Worm (Caenorhabditis elegans) whole organism, early embryonic: Measurements from ENCODE around the gene F59A7.2.

Experiments
- B0310.2 ChIP-seq: sonication (generic microtip); optimal IDR thresholded peaks from 2 replicates; lab custom pipeline; 2016; ENCODE audit warnings: mild to moderate bottlenecking, missing genetic modification characterization, missing compliant biosample characterization
- F13C5.2 ChIP-seq: sonication (generic microtip); optimal IDR thresholded peaks from 2 replicates; lab custom pipeline; 2017; ENCODE audit warnings: mild to moderate bottlenecking, missing genetic modification characterization, inconsistent platforms, missing compliant biosample characterization
- aly-1 ChIP-seq: sonication (generic microtip); optimal IDR thresholded peaks from 2 replicates; lab custom pipeline; 2016; ENCODE audit warnings: missing genetic modification characterization, missing compliant biosample characterization
- ama-1 ChIP-seq: fragments of 150-350 bp; optimal IDR thresholded peaks from 2 replicates; lab custom pipeline; 2014
- ceh-13 ChIP-seq: fragments of 200-800 bp; sonication (Bioruptor generic); optimal IDR thresholded peaks from 2 replicates; lab custom pipeline; 2018; ENCODE audit warnings: mild to moderate bottlenecking, missing genetic modification characterization, missing compliant biosample characterization
- ceh-36 ChIP-seq: sonication (generic microtip); optimal IDR thresholded peaks from 2 replicates; lab custom pipeline; 2016; ENCODE audit warnings: missing genetic modification characterization, inconsistent platforms, missing compliant biosample characterization
- ets-7 ChIP-seq: sonication (generic microtip); optimal IDR thresholded peaks from 2 replicates; lab custom pipeline; 2016; ENCODE audit warnings: missing genotype, missing genetic modification characterization, missing compliant biosample characterization
- flt-1 ChIP-seq: fragments of 200-800 bp; sonication (Bioruptor generic); IDR thresholded peaks from 2 replicates; pipeline ENCODE4 v1.3.6; 2022; ENCODE audit warnings: missing genetic modification characterization, missing compliant biosample characterization
- hmbx-1 ChIP-seq: sonication (generic microtip); optimal IDR thresholded peaks from 2 replicates; lab custom pipeline; 2016; ENCODE audit warnings: mild to moderate bottlenecking, missing genetic modification characterization, missing compliant biosample characterization
- hmg-4 ChIP-seq: fragments of 200-800 bp; sonication (Bioruptor generic); optimal IDR thresholded peaks from 2 replicates; lab custom pipeline; 2018; ENCODE audit warnings: mild to moderate bottlenecking, missing genetic modification characterization, missing compliant biosample characterization
- hnd-1 ChIP-seq: sonication (generic microtip); optimal IDR thresholded peaks from 2 replicates; lab custom pipeline; 2016; ENCODE audit warnings: missing genetic modification characterization, missing compliant biosample characterization
- pes-1 ChIP-seq: fragments of 200-800 bp; sonication (Bioruptor generic); IDR thresholded peaks from 2 replicates; pipeline ENCODE4 v1.3.6; 2022; ENCODE audit warnings: missing genetic modification reagents, missing genetic modification characterization, missing compliant biosample characterization
- scrt-1 ChIP-seq: fragments of 200-800 bp; sonication (Bioruptor generic); IDR thresholded peaks from 2 replicates; pipeline ENCODE4 v1.3.6; 2022; ENCODE audit warnings: missing genetic modification characterization, missing compliant biosample characterization
- sea-1 ChIP-seq: fragments of 200-800 bp; sonication (Bioruptor generic); conservative IDR thresholded peaks from 2 replicates; pipeline ENCODE4 v1.3.6; 2022; ENCODE audit warnings: missing genetic modification characterization, missing compliant biosample characterization
- tbx-11 ChIP-seq: fragments of 200-800 bp; sonication (Bioruptor generic); IDR thresholded peaks from 2 replicates; pipeline ENCODE4 v1.3.6; 2022; ENCODE audit warnings: missing genetic modification characterization, missing compliant biosample characterization
- tbx-37 ChIP-seq: fragments of 200-800 bp; sonication (Bioruptor generic); conservative IDR thresholded peaks from 2 replicates; pipeline ENCODE4 v1.3.6; 2022; ENCODE audit warnings: missing genetic modification reagents, missing genetic modification characterization, missing compliant biosample characterization
- tra-4 ChIP-seq: sonication (generic microtip); optimal IDR thresholded peaks from 2 replicates; lab custom pipeline; 2017; ENCODE audit warnings: missing genetic modification characterization, missing compliant biosample characterization

The F59A7.2 gene

DNA sequence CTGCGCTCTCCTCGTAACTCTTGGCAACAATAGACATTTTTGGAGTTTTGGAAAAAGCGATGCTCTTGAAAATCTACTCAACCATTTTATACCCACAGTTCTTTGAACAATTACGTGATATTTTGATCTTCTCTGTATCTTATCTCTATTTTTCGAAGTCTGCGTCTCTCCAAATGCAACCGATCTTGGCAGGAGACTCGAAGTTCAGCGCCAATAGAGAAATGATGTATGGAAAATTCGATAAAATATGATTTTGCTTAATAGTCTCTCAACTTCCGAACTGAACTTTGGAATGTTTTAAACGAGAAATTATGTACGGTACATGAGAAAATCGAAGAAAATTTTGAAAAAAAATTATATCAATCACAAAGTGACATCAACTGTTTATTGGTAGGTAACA lies 33.8 kb upstream of the F59A7.2 start, which contains the start of gene comt-4:
Gene comt-4 (minus strand): TSS at position 50 of the 400 bp plus-strand sequence.
- TF ChIP-seq F13C5.2 (no peak), hmbx-1 (tag; lab: Kevin White, UChicago) (no peak), aly-1 (tag; lab: Kevin White, UChicago) (no peak), ceh-36 (no peak), sea-1 (GFP tag; lab: Robert Waterston, UW) (no peak), hmg-4 (GFP tag; lab: Kevin White, UChicago) (no peak), flt-1 (GFP tag; lab: Robert Waterston, UW) (no peak)

DNA sequence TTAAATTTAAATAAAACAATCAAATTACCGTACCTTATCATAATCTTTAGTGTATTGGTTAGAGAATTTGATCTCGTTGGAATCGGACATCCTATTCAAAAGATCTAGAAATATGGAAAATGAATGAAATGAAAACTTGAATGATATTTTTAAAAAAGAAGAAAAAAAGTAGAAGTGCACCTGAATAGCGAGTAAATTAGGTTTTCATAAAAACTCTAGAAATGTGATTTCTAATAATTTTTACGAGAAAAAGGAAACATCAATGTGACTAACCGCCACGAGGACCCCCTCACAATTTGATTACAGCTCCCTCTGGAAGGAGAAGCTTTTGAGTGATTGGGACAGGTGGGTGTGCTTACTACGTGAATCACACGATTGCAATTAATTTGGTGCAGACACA lies 29.6 kb upstream of the F59A7.2 start, which contains the start of gene Y40B10A.5:
Gene Y40B10A.5 (minus strand): TSS at position 101 of the 400 bp plus-strand sequence.
- no peak for TF ChIP-seq aly-1 (tag; lab: Kevin White, UChicago)
- no peak for TF ChIP-seq sea-1 (GFP tag; lab: Robert Waterston, UW)
- TF ChIP-seq hmbx-1 (tag; lab: Kevin White, UChicago): no peak
- TF ChIP-seq hnd-1 (tag; lab: Kevin White, UChicago): no peak
- TF ChIP-seq B0310.2 (tag; lab: Kevin White, UChicago): no peak
- no peak for TF ChIP-seq pes-1 (GFP tag; lab: Robert Waterston, UW)
- TF ChIP-seq tbx-37 (GFP tag; lab: Robert Waterston, UW): no peak
- TF ChIP-seq tbx-11 (GFP tag; lab: Robert Waterston, UW): no peak
- TF ChIP-seq hmg-4 (GFP tag; lab: Kevin White, UChicago): no peak
- TF ChIP-seq ceh-36: no peak
- no peak for TF ChIP-seq F13C5.2

DNA sequence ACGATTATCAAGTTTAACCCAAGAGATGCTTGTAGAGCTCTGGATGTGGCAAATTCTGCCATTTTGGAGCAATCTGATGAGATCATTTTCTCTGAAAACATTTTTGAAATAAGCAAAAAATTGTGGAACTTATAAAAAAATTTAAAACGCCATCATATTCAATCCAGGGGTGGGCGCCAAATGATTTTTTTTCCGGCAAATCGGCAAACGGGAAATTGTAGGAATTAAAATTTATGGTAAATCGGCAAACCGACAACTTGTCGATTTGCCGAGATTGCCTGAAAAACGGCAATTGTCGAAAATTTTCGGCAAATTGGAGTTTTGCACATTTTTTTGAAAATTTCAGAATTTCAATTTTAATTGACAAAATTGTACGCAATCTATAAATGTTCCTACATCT lies 19.2 kb upstream of the F59A7.2 start, which contains the start of gene srab-23:
Gene srab-23 (minus strand): TSS at position 101 of the 400 bp plus-strand sequence.
- no peak for TF ChIP-seq F13C5.2
- no peak for TF ChIP-seq scrt-1 (GFP tag; lab: Robert Waterston, UW)
- TF ChIP-seq B0310.2 (tag; lab: Kevin White, UChicago): no peak
- TF ChIP-seq ama-1 (lab: Kevin White, UChicago): no peak
- TF ChIP-seq aly-1 (tag; lab: Kevin White, UChicago): no peak
- no peak for TF ChIP-seq hmg-4 (GFP tag; lab: Kevin White, UChicago)
- no peak for TF ChIP-seq pes-1 (GFP tag; lab: Robert Waterston, UW)
- no peak for TF ChIP-seq ceh-36
- TF ChIP-seq hnd-1 (tag; lab: Kevin White, UChicago): no peak
- no peak for TF ChIP-seq tra-4 (tag; lab: Kevin White, UChicago)
- no peak for TF ChIP-seq ets-7 (tag; lab: Kevin White, UChicago)
- TF ChIP-seq flt-1 (GFP tag; lab: Robert Waterston, UW): no peak
- no peak for TF ChIP-seq ceh-13 (GFP tag; lab: Kevin White, UChicago)
- TF ChIP-seq sea-1 (GFP tag; lab: Robert Waterston, UW): no peak
- TF ChIP-seq tbx-37 (GFP tag; lab: Robert Waterston, UW): no peak
- no peak for TF ChIP-seq tbx-11 (GFP tag; lab: Robert Waterston, UW)

DNA sequence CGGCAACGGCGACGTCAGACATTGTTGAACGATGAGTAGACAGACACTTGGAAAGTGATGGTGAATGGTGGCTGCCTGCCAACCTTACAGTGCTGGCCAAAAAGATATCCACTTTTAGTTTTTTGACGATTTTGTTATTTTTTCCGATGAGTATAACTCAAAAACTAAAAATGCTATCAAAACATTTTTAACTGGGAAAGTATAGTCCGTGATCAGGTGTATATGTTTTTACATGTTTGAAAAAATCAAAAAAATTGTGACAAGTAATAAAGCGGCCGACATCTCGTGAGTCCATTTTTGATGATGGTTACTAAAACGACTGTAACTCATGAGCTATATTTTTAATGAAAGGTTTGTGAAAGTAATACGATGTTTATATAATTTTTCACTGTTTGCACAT lies 15.1 kb upstream of the F59A7.2 start, which contains the start of gene hil-6:
Gene hil-6 (minus strand): TSS at position 101 of the 400 bp plus-strand sequence.
- TF ChIP-seq flt-1 (GFP tag; lab: Robert Waterston, UW) (no peak), F13C5.2 (no peak), hnd-1 (tag; lab: Kevin White, UChicago) (no peak), hmg-4 (GFP tag; lab: Kevin White, UChicago) (no peak), ceh-13 (GFP tag; lab: Kevin White, UChicago) (no peak), tbx-37 (GFP tag; lab: Robert Waterston, UW) (no peak), tbx-11 (GFP tag; lab: Robert Waterston, UW) (no peak), B0310.2 (tag; lab: Kevin White, UChicago) (no peak), hmbx-1 (tag; lab: Kevin White, UChicago) (no peak), ceh-36 (no peak), sea-1 (GFP tag; lab: Robert Waterston, UW) (no peak), tra-4 (tag; lab: Kevin White, UChicago) (no peak), pes-1 (GFP tag; lab: Robert Waterston, UW) (no peak), aly-1 (tag; lab: Kevin White, UChicago) (no peak), ets-7 (tag; lab: Kevin White, UChicago) (no peak), ama-1 (lab: Kevin White, UChicago) (no peak)

DNA sequence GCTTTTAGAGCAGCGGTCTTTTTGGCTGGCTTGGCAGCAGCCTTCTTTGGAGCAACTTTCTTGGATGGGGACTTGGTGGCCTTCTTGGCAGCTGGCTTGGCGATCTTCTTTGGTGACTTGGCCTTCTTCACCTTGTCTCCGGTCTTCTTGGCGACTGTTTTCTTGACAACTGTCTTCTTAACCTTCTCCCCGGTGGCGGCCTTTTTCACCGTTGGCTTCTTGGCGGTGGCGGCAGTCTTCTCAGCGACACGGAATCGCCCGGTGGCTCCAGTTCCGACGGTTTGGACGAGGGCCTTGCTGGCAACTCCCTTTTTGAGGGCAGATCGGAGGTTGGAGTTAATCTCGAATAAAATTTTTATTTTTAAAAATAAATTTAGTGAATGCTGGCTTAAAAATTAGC lies 14.3 kb upstream of the F59A7.2 start:
- no peak for TF ChIP-seq ceh-13 (GFP tag; lab: Kevin White, UChicago)
- TF ChIP-seq tbx-37 (GFP tag; lab: Robert Waterston, UW): no peak
- no peak for TF ChIP-seq ets-7 (tag; lab: Kevin White, UChicago)
- TF ChIP-seq tbx-11 (GFP tag; lab: Robert Waterston, UW): no peak
- TF ChIP-seq ceh-36: no peak
- TF ChIP-seq B0310.2 (tag; lab: Kevin White, UChicago): no peak
- TF ChIP-seq scrt-1 (GFP tag; lab: Robert Waterston, UW): no peak
- TF ChIP-seq hnd-1 (tag; lab: Kevin White, UChicago): no peak
- no peak for TF ChIP-seq aly-1 (tag; lab: Kevin White, UChicago)
- no peak for TF ChIP-seq tra-4 (tag; lab: Kevin White, UChicago)

DNA sequence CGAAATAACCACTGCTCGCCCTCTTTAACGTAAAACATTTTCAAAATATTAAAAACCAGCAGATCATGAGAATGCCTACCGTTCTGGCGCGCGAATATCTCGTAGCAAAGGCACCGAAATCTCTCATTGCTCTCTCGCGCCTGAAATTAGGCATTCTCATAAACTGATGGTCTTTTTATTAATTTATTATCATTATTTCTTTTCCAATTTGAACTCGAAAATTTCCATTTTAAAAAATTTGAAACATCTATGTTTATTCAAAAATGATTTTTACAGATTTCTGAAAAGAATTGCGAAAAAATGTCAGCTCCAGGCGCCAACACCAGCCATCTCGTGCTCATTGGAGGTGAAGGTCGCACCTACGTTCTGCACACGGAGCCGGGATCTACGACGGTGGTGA lies 13.5 kb upstream of the F59A7.2 start, which contains the start of gene F59A7.12:
Gene F59A7.12 (plus strand): TSS at position 301 of the 400 bp plus-strand sequence.
- no peak for TF ChIP-seq aly-1 (tag; lab: Kevin White, UChicago)
- no peak for TF ChIP-seq ceh-36
- TF ChIP-seq ama-1 (lab: Kevin White, UChicago): no peak
- no peak for TF ChIP-seq tbx-37 (GFP tag; lab: Robert Waterston, UW)
- TF ChIP-seq sea-1 (GFP tag; lab: Robert Waterston, UW): no peak
- TF ChIP-seq flt-1 (GFP tag; lab: Robert Waterston, UW): no peak
- TF ChIP-seq tbx-11 (GFP tag; lab: Robert Waterston, UW): no peak
- no peak for TF ChIP-seq scrt-1 (GFP tag; lab: Robert Waterston, UW)
- TF ChIP-seq tra-4 (tag; lab: Kevin White, UChicago): no peak
- no peak for TF ChIP-seq F13C5.2
- no peak for TF ChIP-seq hmg-4 (GFP tag; lab: Kevin White, UChicago)
- no peak for TF ChIP-seq hmbx-1 (tag; lab: Kevin White, UChicago)
- no peak for TF ChIP-seq hnd-1 (tag; lab: Kevin White, UChicago)
- no peak for TF ChIP-seq B0310.2 (tag; lab: Kevin White, UChicago)
- no peak for TF ChIP-seq ets-7 (tag; lab: Kevin White, UChicago)
- TF ChIP-seq pes-1 (GFP tag; lab: Robert Waterston, UW): no peak
